Worm (Caenorhabditis elegans): ENCODE results near the gene flad-1.

The flad-1 gene

DNA sequence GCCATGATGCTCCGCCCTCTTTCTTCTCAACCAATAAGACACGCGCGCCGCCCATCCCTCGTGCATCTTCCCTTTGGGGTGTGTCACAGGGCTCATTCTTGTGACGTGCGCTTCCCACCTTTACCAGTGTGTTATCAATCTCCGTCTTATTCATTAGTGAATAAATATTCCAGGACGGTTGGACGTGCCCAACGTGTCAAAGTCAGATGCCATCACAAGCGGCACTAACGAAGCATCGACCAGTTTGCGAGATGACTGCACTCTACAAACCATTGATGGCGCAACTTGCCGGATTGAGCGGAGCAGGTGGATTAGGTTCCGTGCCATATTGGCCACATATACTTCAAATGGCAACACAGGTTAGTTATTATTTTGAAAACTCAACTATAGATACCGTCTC, 16.2 kb downstream of the flad-1 start:
- TF ChIP-seq nfya-1 (tag; optimal IDR thresholded peaks at IDR 0.05; ENCODE audit: insufficient read depth) (peak; percentile 38), ceh-28 (tag; optimal IDR thresholded peaks at IDR 0.05) (no peak)

- TF ChIP-seq elt-2 (tag; optimal IDR thresholded peaks at IDR 0.05) = peak; percentile 31
- no peak for TF ChIP-seq lin-15B (tag; optimal IDR thresholded peaks at IDR 0.05)
- no peak for TF ChIP-seq nhr-12 (tag; optimal IDR thresholded peaks at IDR 0.05)
Measured at ce11 chrII:9963808-9964207, 19.9 kb downstream of the flad-1 start.

DNA sequence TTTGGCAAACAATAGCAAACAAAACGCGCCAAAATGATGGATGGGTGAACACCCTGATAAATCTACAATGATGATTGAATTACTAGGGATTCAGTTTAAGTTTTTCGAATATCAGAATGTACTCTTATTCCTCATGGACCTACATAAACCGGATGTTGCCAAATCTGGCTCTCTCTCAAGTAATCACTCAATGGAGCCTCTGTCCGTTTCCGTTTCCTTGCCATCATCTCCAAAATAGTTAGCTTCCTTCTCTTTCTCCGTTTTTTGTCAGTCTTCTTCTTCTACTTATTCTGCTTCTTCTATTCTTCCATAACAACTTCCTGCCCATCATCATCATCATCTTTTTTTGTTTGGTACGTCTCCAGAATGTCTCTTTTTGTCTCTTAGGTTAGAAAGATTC, 21.4 kb downstream of the flad-1 start:
- TF ChIP-seq nhr-25 (tag; optimal IDR thresholded peaks at IDR 0.05) = no peak
- TF ChIP-seq nhr-11 (tag; optimal IDR thresholded peaks at IDR 0.05) = no peak
- TF ChIP-seq ceh-9 (tag; optimal IDR thresholded peaks at IDR 0.05) = no peak
- no peak for TF ChIP-seq lin-15B (tag; optimal IDR thresholded peaks at IDR 0.05)
- peak; percentile 56 for TF ChIP-seq pqm-1 (tag; optimal IDR thresholded peaks at IDR 0.05)
- peak; percentile 86 for TF ChIP-seq tbx-2 (tag; optimal IDR thresholded peaks at IDR 0.05)
- no peak for TF ChIP-seq nhr-237 (tag; optimal IDR thresholded peaks at IDR 0.05)

ce11 chrII:9966954-9967353, 23.0 kb downstream of the flad-1 start, which contains the start of gene dtmk-1:
Gene dtmk-1 (minus strand): TSS chrII:9967099.
- TF ChIP-seq nhr-43 (tag; optimal IDR thresholded peaks at IDR 0.05; ENCODE audit: poor library complexity, severe bottlenecking) (no peak), elt-1 (tag; optimal IDR thresholded peaks at IDR 0.05) (peak; percentile 62), nhr-23 (tag; optimal IDR thresholded peaks at IDR 0.05) (peak; percentile 25)

DNA sequence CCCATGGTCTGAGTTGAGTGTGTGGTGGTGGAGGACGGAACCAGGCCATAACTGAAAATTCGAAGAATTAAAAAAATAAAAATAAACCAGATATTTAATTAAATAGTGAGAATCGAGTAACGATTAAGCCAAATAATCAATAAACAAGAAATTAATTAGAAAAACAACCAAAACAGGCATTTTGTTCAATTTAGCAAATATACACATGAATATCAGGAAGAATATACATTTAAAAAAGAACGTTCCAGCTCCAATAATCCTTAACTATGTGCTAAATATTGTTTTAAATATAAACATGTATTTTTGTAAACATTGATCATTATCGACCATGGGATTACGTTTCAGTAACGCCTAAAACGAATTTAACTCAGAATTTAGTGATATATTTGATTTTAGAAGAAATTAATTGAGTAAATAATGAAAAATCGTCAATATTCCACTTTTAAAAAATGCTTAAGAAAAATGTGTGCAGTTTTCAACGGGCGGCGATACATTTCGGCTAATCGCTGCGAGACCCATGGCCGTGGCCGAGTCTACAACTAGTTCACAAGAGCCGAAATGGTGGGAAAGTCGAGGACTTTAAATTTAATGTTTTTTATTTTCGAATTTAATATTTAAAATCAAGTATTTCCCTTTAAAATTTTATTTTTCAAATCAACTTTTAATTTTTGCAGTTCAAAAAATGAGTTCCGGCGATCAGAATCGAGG, 24.2 kb downstream of the flad-1 start, which contains the start of the genes R53.4 and psf-1:
R53.4 (minus strand) TSS at position 51 of the 708 bp plus-strand sequence.
psf-1 (plus strand) TSS at position 675 of the 708 bp plus-strand sequence.
- TF ChIP-seq lsy-12 (tag; optimal IDR thresholded peaks at IDR 0.05) (no peak), nhr-43 (tag; optimal IDR thresholded peaks at IDR 0.05; ENCODE audit: poor library complexity, severe bottlenecking) (peak; percentile 56), ztf-11 (tag; optimal IDR thresholded peaks at IDR 0.05) (no peak), ztf-4 (tag; optimal IDR thresholded peaks at IDR 0.05) (no peak), nhr-12 (tag; optimal IDR thresholded peaks at IDR 0.05) (no peak), elt-1 (tag; optimal IDR thresholded peaks at IDR 0.05) (no peak), ZK546.5 (tag; optimal IDR thresholded peaks at IDR 0.05) (no peak), pqm-1 (tag; optimal IDR thresholded peaks at IDR 0.05) (peak; percentile 49), snpc-4 (tag; optimal IDR thresholded peaks at IDR 0.05) (peak; percentile 7), nfya-1 (tag; optimal IDR thresholded peaks at IDR 0.05; ENCODE audit: insufficient read depth) (peak; percentile 86), nhr-11 (tag; optimal IDR thresholded peaks at IDR 0.05) (no peak), sea-2 (GFP tag; optimal IDR thresholded peaks at IDR 0.05) (no peak), nhr-77 (tag; optimal IDR thresholded peaks at IDR 0.05) (no peak), mml-1 (tag; optimal IDR thresholded peaks at IDR 0.05) (no peak), unc-62 (GFP tag; optimal IDR thresholded peaks at IDR 0.05) (no peak), mdl-1 (tag; optimal IDR thresholded peaks at IDR 0.05) (no peak), ceh-82 (tag; optimal IDR thresholded peaks at IDR 0.05) (no peak), nhr-237 (tag; optimal IDR thresholded peaks at IDR 0.05) (no peak), skn-1 (tag; optimal IDR thresholded peaks at IDR 0.05) (no peak), egl-5 (tag; optimal IDR thresholded peaks at IDR 0.05) (no peak), fkh-10 (GFP tag; optimal IDR thresholded peaks at IDR 0.05) (no peak), R02D3.7 (tag; optimal IDR thresholded peaks at IDR 0.05) (peak; percentile 2), aly-2 (tag; optimal IDR thresholded peaks at IDR 0.05) (no peak), nhr-76 (tag; optimal IDR thresholded peaks at IDR 0.05) (no peak), eor-1 (tag; optimal IDR thresholded peaks at IDR 0.05) (no peak), zag-1 (tag; optimal IDR thresholded peaks at IDR 0.05) (no peak), jun-1 (tag; optimal IDR thresholded peaks at IDR 0.05) (peak; percentile 26), elt-2 (tag; optimal IDR thresholded peaks at IDR 0.05) (peak; percentile 30), lin-39 (tag; optimal IDR thresholded peaks at IDR 0.05) (peak; percentile 56), nhr-25 (tag; optimal IDR thresholded peaks at IDR 0.05) (peak; percentile 49), ceh-9 (tag; optimal IDR thresholded peaks at IDR 0.05) (no peak), tbx-2 (tag; optimal IDR thresholded peaks at IDR 0.05) (no peak), nhr-28 (tag; optimal IDR thresholded peaks at IDR 0.05) (no peak), elt-3 (tag; optimal IDR thresholded peaks at IDR 0.05) (no peak), ceh-16 (tag; optimal IDR thresholded peaks at IDR 0.05) (no peak), unc-39 (tag; optimal IDR thresholded peaks at IDR 0.05) (no peak), ceh-28 (tag; optimal IDR thresholded peaks at IDR 0.05) (no peak), lin-15B (tag; optimal IDR thresholded peaks at IDR 0.05) (peak; percentile 90), egl-27 (tag; optimal IDR thresholded peaks at IDR 0.05) (no peak), daf-12 (tag; optimal IDR thresholded peaks at IDR 0.05) (no peak), hmg-11 (tag; optimal IDR thresholded peaks at IDR 0.05) (peak; percentile 57), nhr-23 (tag; optimal IDR thresholded peaks at IDR 0.05) (peak; percentile 84)

Data from whole organism, L3 larva.